Fruit fly (Drosophila melanogaster) whole organism: ENCODE data around the gene CG31821.

Experiments
- CG8478 ChIP-seq: fragments of >200 bp; optimal IDR thresholded peaks from 2 replicates; lab custom pipeline; 2018; ENCODE audit warnings: inconsistent platforms
- Dll ChIP-seq: fragments of >200 bp; optimal IDR thresholded peaks from 2 replicates; lab custom pipeline; 2017
- EcR ChIP-seq, 2 experiments: fragments of >200 bp; optimal IDR thresholded peaks; 2 replicates each; lab custom pipeline; 2017; ENCODE audit warnings: missing biosample characterization in 2 of 2, missing genetic modification characterization in 2 of 2, missing genetic modification reagents in 2 of 2
- pan ChIP-seq: fragments of >200 bp; optimal IDR thresholded peaks from 2 replicates; lab custom pipeline; 2017
- psq ChIP-seq: fragments of >200 bp; optimal IDR thresholded peaks from 2 replicates; lab custom pipeline; 2017
- usp ChIP-seq: fragments of >200 bp; optimal IDR thresholded peaks from 2 replicates; lab custom pipeline; 2017; ENCODE audit warnings: missing biosample characterization, missing genetic modification characterization, mixed read lengths

Gene CG31821

DNA sequence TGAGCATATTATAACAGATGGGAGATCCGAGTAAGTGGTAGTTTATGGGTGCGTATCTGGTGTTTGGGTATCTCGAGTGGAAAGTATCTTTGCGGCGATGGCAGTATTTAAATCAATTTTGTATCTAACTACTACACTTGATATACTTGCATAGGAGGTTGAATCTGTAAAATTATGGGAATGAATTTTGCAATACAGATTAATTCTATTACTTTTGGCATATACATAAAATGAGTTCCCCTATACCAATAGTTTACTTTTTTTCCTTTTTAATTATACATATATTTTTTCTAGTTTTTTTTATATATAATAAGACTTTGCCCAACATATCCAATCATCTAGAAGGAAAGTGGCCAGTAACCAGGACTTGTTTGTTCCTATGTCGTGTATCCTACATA is 7.1 kb upstream of the CG31821 start:
- TF ChIP-seq usp (GFP tag; lab: Kevin White, UChicago) (no peak), psq (no peak), pan (lab: Kevin White, UChicago) (no peak), Dll (no peak), EcR (GFP tag; optimal IDR thresholded peaks at IDR 0.05; lab: Kevin White, UChicago) (no peak), CG8478 (lab: Kevin White, UChicago) (no peak)

dm6 chr2L:15908496-15909276 is 6.5 kb upstream of the CG31821 start:
- no peak for TF ChIP-seq Dll
- TF ChIP-seq EcR (GFP tag; optimal IDR thresholded peaks at IDR 0.05; lab: Kevin White, UChicago): peak; percentile 78 to 91
- no peak for TF ChIP-seq pan (lab: Kevin White, UChicago)
- no peak for TF ChIP-seq usp (GFP tag; lab: Kevin White, UChicago)

DNA sequence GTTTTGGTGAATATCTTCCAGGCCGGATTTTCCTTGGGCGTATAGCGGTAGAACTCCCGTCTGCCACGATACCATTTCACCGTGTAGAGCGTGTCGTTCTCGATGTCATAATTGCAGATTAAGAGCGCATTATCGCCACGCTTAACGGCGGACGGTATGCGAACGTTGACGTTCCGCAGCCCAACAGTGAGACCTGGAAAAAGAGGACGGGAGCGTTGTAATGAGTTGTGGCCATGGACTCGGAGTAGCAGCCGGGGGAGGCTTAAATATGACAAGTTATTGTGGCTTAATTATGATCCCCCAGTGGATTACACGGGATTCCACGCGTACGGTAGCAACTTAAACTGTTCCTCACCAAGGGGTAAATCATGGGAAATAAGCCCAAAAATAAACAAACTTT is 5.9 kb upstream of the CG31821 start:
- TF ChIP-seq EcR (GFP tag; optimal IDR thresholded peaks at IDR 0.05; lab: Kevin White, UChicago) (no peak), Dll (no peak)

DNA sequence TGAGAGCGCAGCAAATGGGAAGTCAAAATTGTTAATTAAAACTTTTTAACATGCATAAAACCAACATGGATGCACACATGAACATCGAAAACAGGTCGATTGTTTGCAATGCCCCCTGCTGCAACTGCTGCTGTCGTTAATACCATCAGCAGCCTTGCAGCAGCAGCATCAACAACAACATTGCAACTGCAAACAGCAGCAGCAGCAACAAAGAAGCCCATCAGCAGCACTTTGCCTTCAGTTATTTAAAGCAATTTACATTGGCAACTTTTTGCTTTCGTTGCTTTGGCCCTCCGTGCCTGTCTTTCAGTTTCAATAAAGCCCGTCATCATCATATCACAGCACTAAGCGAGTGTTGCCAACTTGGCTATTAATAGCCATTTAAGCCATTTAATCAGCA is 5.1 kb upstream of the CG31821 start:
- TF ChIP-seq CG8478 (lab: Kevin White, UChicago) (no peak), EcR (GFP tag; optimal IDR thresholded peaks at IDR 0.05; lab: Kevin White, UChicago) (no peak), Dll (no peak), psq (no peak), usp (GFP tag; lab: Kevin White, UChicago) (no peak), pan (lab: Kevin White, UChicago) (no peak)

- TF ChIP-seq usp (GFP tag; lab: Kevin White, UChicago) (no peak), pan (lab: Kevin White, UChicago) (no peak), psq (no peak), Dll (no peak), EcR (GFP tag; optimal IDR thresholded peaks at IDR 0.05; lab: Kevin White, UChicago) (no peak), CG8478 (lab: Kevin White, UChicago) (no peak)
Observed at dm6 chr2L:15903725-15904124, 1.5 kb upstream of the CG31821 start.

DNA sequence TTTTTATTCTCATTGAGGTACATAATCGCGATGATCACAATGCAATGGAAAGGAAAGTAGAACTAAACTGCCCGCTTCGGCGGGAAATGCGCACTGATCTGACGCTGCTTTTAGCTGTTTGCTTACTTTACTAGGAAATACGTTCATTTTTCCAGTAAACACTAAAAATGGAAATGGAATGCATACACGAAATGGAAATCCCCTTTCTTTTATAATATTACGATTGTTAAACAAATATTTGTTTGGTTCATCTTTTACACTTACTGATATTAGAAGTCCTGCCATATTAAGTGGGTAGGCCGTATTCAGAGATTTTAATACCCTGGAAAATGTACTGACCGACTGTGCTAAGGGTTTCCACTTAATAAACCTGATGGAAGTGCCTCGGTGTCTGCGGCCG is 1.8 kb downstream of the CG31821 start, which contains the start of gene CG31823:
Gene CG31823, minus strand, starts transcription at position 101 of the 400 bp plus-strand sequence.
- no peak for TF ChIP-seq EcR (GFP tag; optimal IDR thresholded peaks at IDR 0.05; lab: Kevin White, UChicago)
- TF ChIP-seq Dll: no peak
- TF ChIP-seq psq: no peak
- no peak for TF ChIP-seq CG8478 (lab: Kevin White, UChicago)
- TF ChIP-seq pan (lab: Kevin White, UChicago): no peak
- no peak for TF ChIP-seq usp (GFP tag; lab: Kevin White, UChicago)

dm6 chr2L:15895154-15895553 is 7.1 kb downstream of the CG31821 start, which contains the start of gene CG31735:
TSS of gene CG31735 (plus strand) at chr2L:15895454.
- no peak for TF ChIP-seq CG8478 (lab: Kevin White, UChicago)
- TF ChIP-seq psq: no peak
- no peak for TF ChIP-seq usp (GFP tag; lab: Kevin White, UChicago)
- TF ChIP-seq pan (lab: Kevin White, UChicago): no peak
- TF ChIP-seq EcR (GFP tag; optimal IDR thresholded peaks at IDR 0.05; lab: Kevin White, UChicago): no peak
- no peak for TF ChIP-seq Dll

DNA sequence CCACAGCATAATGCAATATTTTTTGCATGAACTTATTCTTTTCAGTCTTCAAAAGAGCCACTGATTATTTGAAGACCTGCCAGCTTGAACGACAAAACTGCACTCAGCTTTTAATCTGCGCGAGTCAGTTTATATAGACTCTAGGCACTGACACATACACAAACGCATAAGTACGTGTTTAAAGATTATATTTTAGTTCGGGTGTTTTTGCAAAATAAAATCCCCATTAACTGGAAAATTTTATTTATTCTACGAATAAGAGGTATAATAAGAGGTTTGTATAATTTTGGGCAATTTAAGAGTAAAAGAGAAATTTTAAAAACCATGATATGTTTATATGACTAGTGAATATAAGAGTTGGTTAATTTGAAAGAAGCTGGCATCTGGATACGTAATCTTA is 8.5 kb downstream of the CG31821 start, which contains the start of gene Tep1:
Gene Tep1, minus strand, starts transcription at position 101 of the 400 bp plus-strand sequence.
- no peak for TF ChIP-seq pan (lab: Kevin White, UChicago)

DNA sequence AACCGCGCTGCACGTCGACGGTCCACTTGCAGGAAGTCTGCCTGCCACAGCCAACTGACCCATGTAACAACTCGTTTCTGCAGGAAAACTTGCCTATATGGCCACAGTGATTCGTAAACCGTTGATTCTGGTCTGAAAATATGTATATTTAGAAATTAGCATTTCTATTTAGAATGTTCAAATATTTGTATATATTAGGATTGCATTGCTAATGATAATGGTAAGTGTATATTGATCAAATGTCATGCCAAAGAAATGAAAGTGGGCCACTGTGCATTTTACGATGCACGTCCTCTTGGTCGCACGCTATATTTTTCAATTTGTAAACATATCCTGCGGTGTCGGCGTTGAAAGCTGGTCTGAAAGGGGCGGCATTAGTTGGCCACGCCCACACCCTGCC is 16.0 kb downstream of the CG31821 start:
- TF ChIP-seq pan (lab: Kevin White, UChicago): no peak
- no peak for TF ChIP-seq CG8478 (lab: Kevin White, UChicago)
- no peak for TF ChIP-seq EcR (GFP tag; optimal IDR thresholded peaks at IDR 0.05; lab: Kevin White, UChicago)
- no peak for TF ChIP-seq usp (GFP tag; lab: Kevin White, UChicago)
- no peak for TF ChIP-seq Dll
- TF ChIP-seq psq: no peak

dm6 chr2L:15883090-15883489 is 19.1 kb downstream of the CG31821 start, which contains the start of gene CG44475:
TSS of gene CG44475 (minus strand) at chr2L:15883190.
- TF ChIP-seq Dll: no peak
- TF ChIP-seq CG8478 (lab: Kevin White, UChicago): no peak
- no peak for TF ChIP-seq pan (lab: Kevin White, UChicago)
- TF ChIP-seq psq: no peak
- no peak for TF ChIP-seq usp (GFP tag; lab: Kevin White, UChicago)
- no peak for TF ChIP-seq EcR (GFP tag; optimal IDR thresholded peaks at IDR 0.05; lab: Kevin White, UChicago)

dm6 chr2L:15880056-15880455 is 22.2 kb downstream of the CG31821 start, which contains the start of gene CG7653:
TSS of gene CG7653 (minus strand) at chr2L:15880156.
- no peak for TF ChIP-seq usp (GFP tag; lab: Kevin White, UChicago)
- TF ChIP-seq Dll: no peak
- TF ChIP-seq CG8478 (lab: Kevin White, UChicago): no peak
- no peak for TF ChIP-seq EcR (GFP tag; optimal IDR thresholded peaks at IDR 0.05; lab: Kevin White, UChicago)
- no peak for TF ChIP-seq pan (lab: Kevin White, UChicago)
- TF ChIP-seq psq: no peak

DNA sequence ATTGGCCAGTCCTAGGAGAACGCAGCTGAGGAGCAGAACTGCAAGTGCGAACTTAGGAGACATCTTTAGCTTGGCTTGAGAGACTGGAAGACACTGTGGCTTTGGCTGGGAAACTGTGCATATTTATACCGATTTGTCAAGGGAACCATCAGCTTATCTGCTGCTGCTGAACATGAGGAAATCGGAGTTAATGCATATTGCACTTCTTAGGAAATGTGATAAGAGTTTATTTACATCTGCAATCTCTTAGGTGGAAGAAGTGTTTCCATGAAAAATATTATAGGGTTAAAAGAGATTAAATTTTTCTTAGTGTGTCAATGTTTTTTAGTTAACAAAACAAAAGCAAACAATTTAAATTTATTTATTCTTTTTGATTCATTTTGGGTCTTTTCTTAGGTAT is 36.8 kb downstream of the CG31821 start, which contains the start of gene CG42792:
Gene CG42792, minus strand, starts transcription at position 101 of the 400 bp plus-strand sequence.
- TF ChIP-seq usp (GFP tag; lab: Kevin White, UChicago) (no peak), CG8478 (lab: Kevin White, UChicago) (no peak), psq (no peak), pan (lab: Kevin White, UChicago) (no peak), EcR (GFP tag; optimal IDR thresholded peaks at IDR 0.05; lab: Kevin White, UChicago) (no peak), Dll (no peak)
